Worm (Caenorhabditis elegans) whole organism, L4 larva: ENCODE data around the gene F02D8.9.

Source experiments
- ama-1 ChIP-seq: fragments of 150-350 bp; optimal IDR thresholded peaks from 2 replicates; lab custom pipeline; 2014; ENCODE audit warnings: inconsistent platforms, mixed read lengths
- ctbp-1 ChIP-seq: fragments of 200-800 bp; sonication (Bioruptor generic); IDR thresholded peaks from 2 replicates; pipeline ENCODE4 v1.3.6; 2022; ENCODE audit warnings: missing genetic modification reagents, missing genetic modification characterization, missing compliant biosample characterization
- daf-12 ChIP-seq: fragments of 150-350 bp; optimal IDR thresholded peaks from 2 replicates; lab custom pipeline; 2014; ENCODE audit warnings: missing biosample characterization, missing genetic modification reagents, missing genetic modification characterization
- fkh-10 ChIP-seq: fragments of 150-350 bp; optimal IDR thresholded peaks from 2 replicates; lab custom pipeline; 2014; ENCODE audit warnings: missing biosample characterization, missing genetic modification reagents, missing genetic modification characterization
- nhr-10 ChIP-seq: fragments of 150-350 bp; optimal IDR thresholded peaks from 2 replicates; lab custom pipeline; 2014; ENCODE audit warnings: missing biosample characterization, missing genetic modification characterization
- tag-97 ChIP-seq: fragments of 200-800 bp; sonication (Bioruptor generic); IDR thresholded peaks from 2 replicates; pipeline ENCODE4 v1.3.6; 2022; ENCODE audit warnings: missing genetic modification characterization, missing compliant biosample characterization
- vab-7 ChIP-seq: fragments of 200-800 bp; sonication (Bioruptor generic); IDR thresholded peaks from 2 replicates; pipeline ENCODE4 v1.3.6; 2022; ENCODE audit warnings: missing genetic modification reagents, missing genetic modification characterization, missing compliant biosample characterization

- no peak for TF ChIP-seq daf-12 (tag; lab: Kevin White, UChicago)
- TF ChIP-seq ctbp-1: no peak
- no peak for TF ChIP-seq nhr-10 (tag; lab: Kevin White, UChicago)
- no peak for TF ChIP-seq ama-1 (lab: Kevin White, UChicago)
- TF ChIP-seq fkh-10 (GFP tag; lab: Kevin White, UChicago): no peak
- no peak for TF ChIP-seq vab-7 (GFP tag; lab: Robert Waterston, UW)
- TF ChIP-seq tag-97: no peak
These were observed 38.0 kb upstream of the F02D8.9 start, which contains the start of gene fil-1 for ce11 chrV:14993620-14994019.
